Worm (Caenorhabditis elegans): ENCODE results near the gene npl-4.1.

Gene npl-4.1

ce11 chrII:5642110-5642509 is 11.0 kb downstream of the npl-4.1 start:
- no peak for TF ChIP-seq ham-2 (GFP tag; optimal IDR thresholded peaks at IDR 0.05)
- no peak for TF ChIP-seq nhr-76 (tag; optimal IDR thresholded peaks at IDR 0.05)
- no peak for TF ChIP-seq unc-39 (tag; optimal IDR thresholded peaks at IDR 0.05)
- no peak for TF ChIP-seq M03D4.4 (tag; optimal IDR thresholded peaks at IDR 0.05)

ce11 chrII:5646942-5647341 is 15.8 kb downstream of the npl-4.1 start, which contains the start of gene F59E12.9:
Gene F59E12.9 (minus strand): TSS chrII:5647042.
- TF ChIP-seq ztf-11 (tag; optimal IDR thresholded peaks at IDR 0.05) = no peak
- TF ChIP-seq lin-32 (GFP tag; optimal IDR thresholded peaks at IDR 0.05) = no peak
- TF ChIP-seq snpc-4 (tag; optimal IDR thresholded peaks at IDR 0.05) = no peak
- TF ChIP-seq ceh-39 (tag; optimal IDR thresholded peaks at IDR 0.05) = no peak
- TF ChIP-seq mls-2 (tag; optimal IDR thresholded peaks at IDR 0.05) = no peak
- no peak for TF ChIP-seq blmp-1 (tag; optimal IDR thresholded peaks at IDR 0.05)
- TF ChIP-seq ceh-83 (GFP tag; optimal IDR thresholded peaks at IDR 0.05) = no peak
- TF ChIP-seq pha-4 (tag; optimal IDR thresholded peaks at IDR 0.05) = no peak
- TF ChIP-seq drap-1 (GFP tag; optimal IDR thresholded peaks at IDR 0.05) = no peak

DNA sequence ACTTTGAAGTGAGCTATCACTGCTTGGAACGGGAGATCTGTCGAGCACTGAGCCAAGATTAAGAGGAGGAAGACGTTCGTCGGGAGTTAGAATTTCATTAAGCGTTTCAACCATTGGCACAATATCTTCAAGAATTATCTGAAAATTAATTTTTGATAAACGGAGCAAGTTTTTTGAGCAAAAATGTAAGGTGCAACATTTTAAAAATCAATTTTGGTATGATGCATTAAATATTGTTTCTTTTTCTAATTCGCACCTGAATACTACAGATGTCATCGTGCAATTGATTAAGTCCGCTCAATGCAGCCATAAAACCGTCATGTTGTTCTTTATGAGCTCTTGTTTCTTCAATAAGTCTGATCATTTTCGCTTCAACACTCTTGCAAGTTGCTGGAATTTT is 17.1 kb downstream of the npl-4.1 start, which contains the start of gene ddl-1:
Gene ddl-1 (minus strand): TSS at position 101 of the 400 bp plus-strand sequence.
- no peak for TF ChIP-seq ces-1 (GFP tag; optimal IDR thresholded peaks at IDR 0.05)
- no peak for TF ChIP-seq zip-8 (tag; optimal IDR thresholded peaks at IDR 0.05)
- no peak for TF ChIP-seq bed-3 (GFP tag; optimal IDR thresholded peaks at IDR 0.05)
- TF ChIP-seq ceh-83 (GFP tag; optimal IDR thresholded peaks at IDR 0.05) = no peak
- no peak for TF ChIP-seq sem-2 (GFP tag; optimal IDR thresholded peaks at IDR 0.05)
- no peak for TF ChIP-seq mep-1 (tag; optimal IDR thresholded peaks at IDR 0.05)
- TF ChIP-seq pha-4 (tag; optimal IDR thresholded peaks at IDR 0.05) = no peak
- TF ChIP-seq tbx-8 (GFP tag; optimal IDR thresholded peaks at IDR 0.05) = no peak
- TF ChIP-seq nhr-237 (tag; optimal IDR thresholded peaks at IDR 0.05) = no peak
- TF ChIP-seq lin-13 (tag; optimal IDR thresholded peaks at IDR 0.05) = no peak
- TF ChIP-seq ceh-43 (GFP tag; optimal IDR thresholded peaks at IDR 0.05) = no peak
- no peak for TF ChIP-seq elt-1 (tag; optimal IDR thresholded peaks at IDR 0.05; ENCODE audit: borderline replicate concordance, insufficient read depth)
- no peak for TF ChIP-seq drap-1 (GFP tag; optimal IDR thresholded peaks at IDR 0.05)
- no peak for TF ChIP-seq unc-120 (tag; optimal IDR thresholded peaks at IDR 0.05; ENCODE audit: poor library complexity, severe bottlenecking)
- TF ChIP-seq lsy-2 (tag; optimal IDR thresholded peaks at IDR 0.05) = no peak
- TF ChIP-seq flh-1 (GFP tag; optimal IDR thresholded peaks at IDR 0.05) = no peak
- no peak for TF ChIP-seq elt-3 (tag; optimal IDR thresholded peaks at IDR 0.05)
- no peak for TF ChIP-seq mls-2 (tag; optimal IDR thresholded peaks at IDR 0.05)

- TF ChIP-seq hlh-1 (tag; optimal IDR thresholded peaks at IDR 0.05) (peak; percentile 76), mls-2 (tag; optimal IDR thresholded peaks at IDR 0.05) (no peak), lin-13 (tag; optimal IDR thresholded peaks at IDR 0.05) (peak; percentile 6), nhr-237 (tag; optimal IDR thresholded peaks at IDR 0.05) (peak; percentile 40), ceh-43 (GFP tag; optimal IDR thresholded peaks at IDR 0.05) (no peak), unc-62 (GFP tag; optimal IDR thresholded peaks at IDR 0.05) (peak; percentile 1), ceh-39 (tag; optimal IDR thresholded peaks at IDR 0.05) (peak; percentile 96), sptf-1 (tag; optimal IDR thresholded peaks at IDR 0.05) (peak; percentile 32), nhr-2 (tag; optimal IDR thresholded peaks at IDR 0.05) (peak; percentile 23), mep-1 (tag; optimal IDR thresholded peaks at IDR 0.05) (peak; percentile 88), pha-4 (tag; optimal IDR thresholded peaks at IDR 0.05) (peak; percentile 28), lsy-2 (tag; optimal IDR thresholded peaks at IDR 0.05) (peak; percentile 80), nhr-12 (tag; optimal IDR thresholded peaks at IDR 0.05) (no peak)
Measured at ce11 chrII:5649236-5650004, 18.3 kb downstream of the npl-4.1 start, which contains the start of the genes sam-4, F59E12.17 and zyg-1. Gene sam-4 (minus strand): TSS chrII:5649286. Gene F59E12.17 (minus strand): TSS chrII:5649470. Gene zyg-1 (plus strand): TSS chrII:5649748.

ce11 chrII:5651426-5651825 is 20.3 kb downstream of the npl-4.1 start:
- TF ChIP-seq ceh-39 (tag; optimal IDR thresholded peaks at IDR 0.05) (no peak), lsy-2 (tag; optimal IDR thresholded peaks at IDR 0.05) (no peak), ztf-11 (tag; optimal IDR thresholded peaks at IDR 0.05) (no peak), tbx-8 (GFP tag; optimal IDR thresholded peaks at IDR 0.05) (no peak), nhr-2 (tag; optimal IDR thresholded peaks at IDR 0.05) (no peak), M03D4.4 (tag; optimal IDR thresholded peaks at IDR 0.05) (no peak), flh-1 (GFP tag; optimal IDR thresholded peaks at IDR 0.05) (no peak)
